Worm (Caenorhabditis elegans) whole organism, L4 larva: ENCODE measurements around the gene twk-22.

Experiments
- D1046.2 ChIP-seq: fragments of 200-800 bp; sonication (Bioruptor generic); IDR thresholded peaks from 2 replicates; pipeline ENCODE4 v1.3.6; 2022; ENCODE audit warnings: missing genetic modification characterization, missing compliant biosample characterization
- F10B5.3 ChIP-seq: sonication (generic microtip); optimal IDR thresholded peaks from 2 replicates; lab custom pipeline; 2016; ENCODE audit warnings: mild to moderate bottlenecking, missing genetic modification characterization, missing compliant biosample characterization
- F26F4.8 ChIP-seq: fragments of 200-800 bp; sonication (Bioruptor generic); conservative IDR thresholded peaks from 2 replicates; pipeline ENCODE4 v1.3.6; 2022; ENCODE audit warnings: missing genetic modification characterization, missing compliant biosample characterization
- Y105C5A.15 ChIP-seq: fragments of 200-800 bp; sonication (Bioruptor generic); IDR thresholded peaks from 2 replicates; pipeline ENCODE4 v1.3.6; 2022; ENCODE audit warnings: missing genetic modification characterization, missing compliant biosample characterization
- ZK337.2 ChIP-seq: fragments of 200-800 bp; sonication (Bioruptor generic); IDR thresholded peaks from 2 replicates; pipeline ENCODE4 v1.3.6; 2022; ENCODE audit warnings: missing genetic modification reagents, missing genetic modification characterization, missing compliant biosample characterization
- aha-1 ChIP-seq: fragments of 150-350 bp; peaks from one replicate; lab custom pipeline; 2014; ENCODE audit warnings: missing biosample characterization, missing genetic modification characterization
- ama-1 ChIP-seq: fragments of 150-350 bp; optimal IDR thresholded peaks from 2 replicates; lab custom pipeline; 2014; ENCODE audit warnings: inconsistent platforms, mixed read lengths
- attf-4 ChIP-seq: sonication (generic microtip); optimal IDR thresholded peaks from 3 replicates; lab custom pipeline; 2017; ENCODE audit warnings: missing biosample characterization, missing genetic modification characterization
- ceh-20 ChIP-seq: fragments of 200-800 bp; sonication (Bioruptor generic); IDR thresholded peaks from 2 replicates; pipeline ENCODE4 v1.3.6; 2022; ENCODE audit warnings: missing genetic modification reagents, missing genetic modification characterization, missing compliant biosample characterization
- ceh-28 ChIP-seq: fragments of 150-350 bp; optimal IDR thresholded peaks from 2 replicates; lab custom pipeline; 2014; ENCODE audit warnings: missing biosample characterization, missing genetic modification reagents, missing genetic modification characterization
- ceh-32 ChIP-seq: sonication (generic microtip); optimal IDR thresholded peaks from 2 replicates; lab custom pipeline; 2016; ENCODE audit warnings: mild to moderate bottlenecking, missing genetic modification characterization, missing compliant biosample characterization; ENCODE audit not compliant: poor library complexity
- ceh-82 ChIP-seq: sonication (generic microtip); optimal IDR thresholded peaks from 2 replicates; lab custom pipeline; 2017; ENCODE audit warnings: missing biosample characterization, missing genetic modification characterization
- cey-2 ChIP-seq: sonication (generic microtip); optimal IDR thresholded peaks from 3 replicates; lab custom pipeline; 2017; ENCODE audit warnings: missing genetic modification characterization, mild to moderate bottlenecking, missing compliant biosample characterization, antibody characterized with exemption, borderline replicate concordance; ENCODE audit not compliant: insufficient read depth
- ctbp-1 ChIP-seq: fragments of 200-800 bp; sonication (Bioruptor generic); IDR thresholded peaks from 2 replicates; pipeline ENCODE4 v1.3.6; 2022; ENCODE audit warnings: missing genetic modification reagents, missing genetic modification characterization, missing compliant biosample characterization
- daf-12 ChIP-seq: fragments of 150-350 bp; optimal IDR thresholded peaks from 2 replicates; lab custom pipeline; 2014; ENCODE audit warnings: missing biosample characterization, missing genetic modification reagents, missing genetic modification characterization
- daf-16 ChIP-seq, 3 experiments: sonication (generic microtip); optimal IDR thresholded peaks; 2 replicates each; lab custom pipeline; 2016 to 2017; ENCODE audit warnings: missing genetic modification characterization in 3 of 3, missing genetic modification reagents in 3 of 3, mild to moderate bottlenecking in 2 of 3, missing compliant biosample characterization in 2 of 3, missing biosample characterization in 1 of 3, moderate library complexity in 1 of 3
- dmd-6 ChIP-seq: fragments of 200-800 bp; sonication (Bioruptor generic); IDR thresholded peaks from 2 replicates; pipeline ENCODE4 v1.3.6; 2022; ENCODE audit warnings: missing genetic modification reagents, missing genetic modification characterization, missing compliant biosample characterization
- dmd-9 ChIP-seq: fragments of 200-800 bp; sonication (Bioruptor generic); IDR thresholded peaks from 2 replicates; pipeline ENCODE4 v1.3.6; 2022; ENCODE audit warnings: missing genetic modification reagents, missing genetic modification characterization, missing compliant biosample characterization
- dpl-1 ChIP-seq: fragments of 150-350 bp; optimal IDR thresholded peaks from 2 replicates; lab custom pipeline; 2014; ENCODE audit warnings: missing biosample characterization, missing genetic modification reagents, missing genetic modification characterization
- dve-1 ChIP-seq: sonication (generic microtip); optimal IDR thresholded peaks from 2 replicates; lab custom pipeline; 2017; ENCODE audit warnings: antibody characterized with exemption, mild to moderate bottlenecking, missing genetic modification characterization, missing compliant biosample characterization; ENCODE audit not compliant: insufficient read depth
- fos-1 ChIP-seq: fragments of 150-350 bp; optimal IDR thresholded peaks from 2 replicates; lab custom pipeline; 2014; ENCODE audit warnings: missing biosample characterization, missing genetic modification characterization
- hmg-1.1 ChIP-seq: fragments of 200-800 bp; sonication (Bioruptor generic); IDR thresholded peaks from 2 replicates; pipeline ENCODE4 v1.3.6; 2022; ENCODE audit warnings: missing genetic modification reagents, missing genetic modification characterization, missing compliant biosample characterization
- jun-1 ChIP-seq: fragments of 150-350 bp; optimal IDR thresholded peaks from 2 replicates; lab custom pipeline; 2014; ENCODE audit warnings: missing biosample characterization, missing genetic modification reagents, missing genetic modification characterization
- lin-38 ChIP-seq: fragments of 200-800 bp; sonication (Bioruptor generic); IDR thresholded peaks from 2 replicates; pipeline ENCODE4 v1.3.6; 2022; ENCODE audit warnings: missing genetic modification reagents, missing genetic modification characterization, missing compliant biosample characterization
- lir-3 ChIP-seq: sonication (generic microtip); optimal IDR thresholded peaks from 2 replicates; lab custom pipeline; 2016; ENCODE audit warnings: mild to moderate bottlenecking, missing genetic modification characterization, missing compliant biosample characterization
- madf-5 ChIP-seq, 2 experiments: fragments of 200-800 bp; sonication (Bioruptor generic); IDR thresholded peaks; 2 replicates each; pipeline ENCODE4 v1.3.6; 2022; ENCODE audit warnings: missing compliant biosample characterization in 2 of 2, missing genetic modification characterization in 2 of 2
- madf-9 ChIP-seq: fragments of 200-800 bp; sonication (Bioruptor generic); conservative IDR thresholded peaks from 2 replicates; pipeline ENCODE4 v1.3.6; 2022; ENCODE audit warnings: missing genetic modification reagents, missing genetic modification characterization, missing compliant biosample characterization
- mxl-2 ChIP-seq: fragments of 200-800 bp; sonication (Bioruptor generic); conservative IDR thresholded peaks from 2 replicates; pipeline ENCODE4 v1.3.6; 2022; ENCODE audit warnings: missing genetic modification reagents, missing genetic modification characterization, missing compliant biosample characterization
- mxl-3 ChIP-seq: fragments of 200-800 bp; sonication (Bioruptor generic); optimal IDR thresholded peaks from 2 replicates; lab custom pipeline; 2018; ENCODE audit warnings: mild to moderate bottlenecking, missing genetic modification characterization, missing compliant biosample characterization
- nhr-10 ChIP-seq: fragments of 150-350 bp; optimal IDR thresholded peaks from 2 replicates; lab custom pipeline; 2014; ENCODE audit warnings: missing biosample characterization, missing genetic modification characterization
- nhr-28 ChIP-seq: fragments of 150-350 bp; optimal IDR thresholded peaks from 2 replicates; lab custom pipeline; 2014; ENCODE audit warnings: missing biosample characterization, missing genetic modification characterization
- nhr-48 ChIP-seq: sonication (generic microtip); optimal IDR thresholded peaks from 2 replicates; lab custom pipeline; 2016; ENCODE audit warnings: mild to moderate bottlenecking, missing genetic modification characterization, missing compliant biosample characterization
- nhr-77 ChIP-seq: fragments of 150-350 bp; optimal IDR thresholded peaks from 2 replicates; lab custom pipeline; 2014; ENCODE audit warnings: missing biosample characterization, missing genetic modification characterization
- pha-4 ChIP-seq, 2 experiments: fragments of 150-350 bp in 1 of 2; fragments of 200-800 bp in 1 of 2; sonication (Bioruptor generic) in 1 of 2; IDR thresholded peaks in 1 of 2; optimal IDR thresholded peaks in 1 of 2; 2 replicates each; pipeline versions ENCODE4 v1.3.6 to Lab custom; 2014 to 2022; ENCODE audit warnings: missing genetic modification characterization in 2 of 2, missing genetic modification reagents in 2 of 2, missing biosample characterization in 1 of 2, missing compliant biosample characterization in 1 of 2
- php-3 ChIP-seq: fragments of 200-800 bp; sonication (Bioruptor generic); IDR thresholded peaks from 2 replicates; pipeline ENCODE4 v1.3.6; 2022; ENCODE audit warnings: missing genetic modification reagents, missing genetic modification characterization, missing compliant biosample characterization
- rbr-2 ChIP-seq: sonication (generic microtip); optimal IDR thresholded peaks from 2 replicates; lab custom pipeline; 2016; ENCODE audit warnings: missing genotype, missing genetic modification characterization, missing compliant biosample characterization
- snpc-1.2 ChIP-seq: fragments of 200-800 bp; sonication (Bioruptor generic); IDR thresholded peaks from 2 replicates; pipeline ENCODE4 v1.3.6; 2022; ENCODE audit warnings: missing genetic modification reagents, missing genetic modification characterization, missing compliant biosample characterization
- spr-1 ChIP-seq: sonication (generic microtip); optimal IDR thresholded peaks from 2 replicates; lab custom pipeline; 2016; ENCODE audit warnings: mild to moderate bottlenecking, missing genetic modification characterization, missing compliant biosample characterization
- spr-3 ChIP-seq: fragments of 200-800 bp; sonication (Bioruptor generic); optimal IDR thresholded peaks from 2 replicates; lab custom pipeline; 2018; ENCODE audit warnings: mild to moderate bottlenecking, missing genetic modification characterization, missing compliant biosample characterization
- unc-62 ChIP-seq, 3 experiments: fragments of 150-350 bp in 1 of 3; sonication (generic microtip); optimal IDR thresholded peaks in 2 of 3; peaks in 1 of 3; 1 replicate in 1 of 3; 2 replicates in 2 of 3; lab custom pipeline; 2014 to 2017; ENCODE audit warnings: missing biosample characterization in 3 of 3, missing genetic modification characterization in 3 of 3, missing genetic modification reagents in 3 of 3, missing genotype in 1 of 3
- zfp-3 ChIP-seq: fragments of 200-800 bp; sonication (Bioruptor generic); conservative IDR thresholded peaks from 2 replicates; pipeline ENCODE4 v1.3.6; 2022; ENCODE audit warnings: missing genetic modification reagents, missing genetic modification characterization, missing compliant biosample characterization
- zip-11 ChIP-seq: fragments of 200-800 bp; sonication (Bioruptor generic); IDR thresholded peaks from 2 replicates; pipeline ENCODE4 v1.3.6; 2022; ENCODE audit warnings: missing genetic modification characterization, missing compliant biosample characterization
- ztf-11 ChIP-seq: fragments of 150-350 bp; optimal IDR thresholded peaks from 2 replicates; lab custom pipeline; 2014; ENCODE audit warnings: missing biosample characterization, missing genetic modification characterization
- ztf-7 ChIP-seq: fragments of 150-350 bp; optimal IDR thresholded peaks from 2 replicates; lab custom pipeline; 2014; ENCODE audit warnings: missing biosample characterization, missing genetic modification characterization

twk-22 gene

ce11 chrX:16331932-16332485 lies 25.7 kb downstream of the twk-22 start, which contains the start of gene taf-3 (continued):
- TF ChIP-seq daf-16 (GFP tag; optimal IDR thresholded peaks at IDR 0.05; lab: Kevin White, UChicago) (peak in 1 of 2 experiments; percentile 21), daf-16 (tag; optimal IDR thresholded peaks at IDR 0.05; lab: Kevin White, UChicago) (peak; percentile 94), zfp-3 (no peak), ztf-7 (tag; lab: Kevin White, UChicago) (no peak), dmd-6 (GFP tag; lab: Robert Waterston, UW) (peak; percentile 42; the same call in 1 of the 2 replicates), mxl-2 (GFP tag; lab: Robert Waterston, UW) (no peak), ctbp-1 (GFP tag; lab: Robert Waterston, UW) (no peak), ceh-20 (GFP tag; lab: Robert Waterston, UW) (no peak), ZK337.2 (GFP tag; lab: Robert Waterston, UW) (no peak), fos-1 (tag; lab: Kevin White, UChicago) (no peak), hmg-1.1 (GFP tag; lab: Robert Waterston, UW) (peak; percentile 67), lin-38 (GFP tag; lab: Robert Waterston, UW) (peak; percentile 52), ceh-82 (no peak), nhr-77 (peak; percentile 2), nhr-48 (no peak), dmd-9 (GFP tag; lab: Robert Waterston, UW) (no peak), unc-62 (GFP tag; optimal IDR thresholded peaks at IDR 0.05 in 1 of 2; lab: Kevin White, UChicago) (peak in 1 of 2 experiments; percentile 78), unc-62 (tag; optimal IDR thresholded peaks at IDR 0.05; lab: Kevin White, UChicago) (no peak), ceh-32 (tag; lab: Kevin White, UChicago) (no peak), rbr-2 (tag; lab: Kevin White, UChicago) (peak; percentile 52), daf-12 (tag; lab: Kevin White, UChicago) (no peak), ceh-28 (no peak), zip-11 (GFP tag; lab: Robert Waterston, UW) (no peak), snpc-1.2 (GFP tag; lab: Robert Waterston, UW) (no peak), ztf-11 (tag; lab: Kevin White, UChicago) (no peak), ama-1 (lab: Kevin White, UChicago) (no peak), spr-1 (tag; lab: Kevin White, UChicago) (no peak), nhr-28 (peak; percentile 71), madf-5 (GFP tag; IDR thresholded peaks at IDR 0.05; lab: Robert Waterston, UW) (no peak), Y105C5A.15 (GFP tag; lab: Robert Waterston, UW) (no peak), madf-9 (GFP tag; lab: Robert Waterston, UW) (no peak), attf-4 (tag; lab: Kevin White, UChicago) (no peak), dve-1 (tag; lab: Kevin White, UChicago) (peak; percentile 67), F26F4.8 (GFP tag; lab: Robert Waterston, UW) (no peak), aha-1 (tag; lab: Kevin White, UChicago) (peak; percentile 93), mxl-3 (peak; percentile 38), lir-3 (tag; lab: Kevin White, UChicago) (no peak), nhr-10 (tag; lab: Kevin White, UChicago) (no peak), spr-3 (GFP tag; lab: Kevin White, UChicago) (no peak), cey-2 (no peak), pha-4 (GFP tag; IDR thresholded peaks at IDR 0.05; lab: Robert Waterston, UW) (no peak), pha-4 (tag; optimal IDR thresholded peaks at IDR 0.05; lab: Kevin White, UChicago) (peak; percentile 66), F10B5.3 (tag; lab: Kevin White, UChicago) (no peak), dpl-1 (no peak), php-3 (GFP tag; lab: Robert Waterston, UW) (peak; percentile 60; the same call in 1 of the 2 replicates), D1046.2 (no peak), jun-1 (tag; lab: Kevin White, UChicago) (no peak)
- TF ChIP-seq, all 104 proteins: peak for 23
